Fruit fly (Drosophila melanogaster): ENCODE data around the gene CG43061.

Gene CG43061

DNA sequence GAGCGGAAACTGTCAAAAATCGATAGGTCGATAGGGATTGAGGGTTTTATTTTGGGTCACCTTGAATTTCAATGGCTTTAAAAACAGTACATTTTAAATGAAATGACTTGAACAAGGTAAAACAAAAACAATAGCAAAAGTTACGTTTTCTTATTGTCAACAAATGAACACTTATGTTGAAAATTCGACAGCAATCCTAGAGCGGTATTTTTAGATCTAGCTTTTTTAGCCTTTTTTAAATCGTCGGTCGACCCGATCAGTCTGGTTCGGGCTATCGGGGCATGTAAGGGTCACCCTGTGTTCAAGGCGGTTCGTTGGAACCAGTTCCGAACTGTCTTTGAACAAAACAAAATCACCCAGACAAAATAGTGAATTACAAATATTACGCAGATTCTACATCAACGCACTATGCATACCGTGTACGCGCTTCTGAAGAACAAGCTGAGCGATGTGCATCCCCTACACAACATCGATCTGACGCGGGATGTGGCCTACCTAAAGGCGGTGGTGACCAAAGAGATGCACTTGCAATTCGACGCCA, 40.3 kb upstream of the CG43061 start, which contains the start of the genes CG11052 and CG3223 (continued):
- TF ChIP-seq ato (GFP tag; IDR thresholded peaks at IDR 0.05; ENCODE audit: partially characterized antibody) (no peak), CG3281 (GFP tag; optimal IDR thresholded peaks at IDR 0.05) (no peak), stc (GFP tag; IDR thresholded peaks at IDR 0.05) (no peak), gro (GFP tag; optimal IDR thresholded peaks at IDR 0.05) (no peak), tx (GFP tag; optimal IDR thresholded peaks at IDR 0.05) (no peak), CG2199 (GFP tag; IDR thresholded peaks at IDR 0.05) (no peak), CG4404 (GFP tag; IDR thresholded peaks at IDR 0.05) (no peak), CG13894 (tag; optimal IDR thresholded peaks at IDR 0.05) (no peak), CG2116 (GFP tag; optimal IDR thresholded peaks at IDR 0.05) (peak; percentile 72), exex (tag; optimal IDR thresholded peaks at IDR 0.05) (no peak), HmgD (GFP tag; optimal IDR thresholded peaks at IDR 0.05) (no peak), gcm2 (GFP tag; optimal IDR thresholded peaks at IDR 0.05) (no peak), hbn (GFP tag; IDR thresholded peaks at IDR 0.05; ENCODE audit: partially characterized antibody) (0 out of 2 replicates have a peak, but pooled peaks have one; percentile 33), stwl (tag; optimal IDR thresholded peaks at IDR 0.05) (peak; percentile 58), ase (GFP tag; IDR thresholded peaks at IDR 0.05) (no peak), CG7372 (GFP tag; IDR thresholded peaks at IDR 0.05) (no peak), CG14965 (GFP tag; optimal IDR thresholded peaks at IDR 0.05; ENCODE audit: borderline replicate concordance) (no peak), HLH4C (GFP tag; IDR thresholded peaks at IDR 0.05; ENCODE audit: partially characterized antibody) (no peak; the same call in 1 of the 3 replicates), prd (optimal IDR thresholded peaks at IDR 0.05) (no peak), prd (GFP tag; IDR thresholded peaks at IDR 0.05) (no peak), HLHmδ (GFP tag; optimal IDR thresholded peaks at IDR 0.05) (no peak), CG16813 (GFP tag; IDR thresholded peaks at IDR 0.05; ENCODE audit: partially characterized antibody) (no peak), wek (GFP tag; optimal IDR thresholded peaks at IDR 0.05) (no peak), ATbp (GFP tag; optimal IDR thresholded peaks at IDR 0.05) (no peak), pho (GFP tag; optimal IDR thresholded peaks at IDR 0.05) (peak; percentile 29), CG18476 (GFP tag; optimal IDR thresholded peaks at IDR 0.05) (no peak), gfzf (GFP tag; optimal IDR thresholded peaks at IDR 0.05) (peak; percentile 49), CG11504 (tag; optimal IDR thresholded peaks at IDR 0.05) (no peak), NC2β (GFP tag; optimal IDR thresholded peaks at IDR 0.05) (no peak), tna (GFP tag; IDR thresholded peaks at IDR 0.05; ENCODE audit: partially characterized antibody) (no peak), nerfin-1 (tag; optimal IDR thresholded peaks at IDR 0.05) (no peak), CG3995 (GFP tag; optimal IDR thresholded peaks at IDR 0.05) (peak; percentile 76), GATAe (GFP tag; conservative IDR thresholded peaks at IDR 0.05) (no peak), Atf-2 (GFP tag; optimal IDR thresholded peaks at IDR 0.05) (no peak), CG11398 (GFP tag; optimal IDR thresholded peaks at IDR 0.05) (no peak), pita (GFP tag; optimal IDR thresholded peaks at IDR 0.05) (no peak), CG13123 (GFP tag; optimal IDR thresholded peaks at IDR 0.05) (no peak), tin (GFP tag; optimal IDR thresholded peaks at IDR 0.05) (peak; percentile 16), Abd-B (GFP tag; optimal IDR thresholded peaks at IDR 0.05) (no peak), E2f1 (GFP tag; IDR thresholded peaks at IDR 0.05) (no peak), tap (tag; optimal IDR thresholded peaks at IDR 0.05) (no peak), CG12659 (GFP tag; optimal IDR thresholded peaks at IDR 0.05) (peak; percentile 64), Xbp1 (GFP tag; optimal IDR thresholded peaks at IDR 0.05) (peak; percentile 40), az2 (GFP tag; optimal IDR thresholded peaks at IDR 0.05) (no peak), sisA (GFP tag; IDR thresholded peaks at IDR 0.05) (no peak), CG17359 (tag; optimal IDR thresholded peaks at IDR 0.05) (no peak), run (tag; optimal IDR thresholded peaks at IDR 0.05) (no peak), rib (GFP tag; IDR thresholded peaks at IDR 0.05) (no peak), kay (GFP tag; optimal IDR thresholded peaks at IDR 0.05) (no peak), kni (GFP tag; optimal IDR thresholded peaks at IDR 0.05) (peak; percentile 21), CG12942 (GFP tag; optimal IDR thresholded peaks at IDR 0.05) (no peak)

Measured in whole organism, embryonic.